Worm (Caenorhabditis elegans) whole organism, L1 larva: ENCODE measurements around the gene Y51H4A.1.

Source experiments
- C04F5.9 ChIP-seq: sonication (generic microtip); optimal IDR thresholded peaks from 2 replicates; lab custom pipeline; 2016; ENCODE audit warnings: missing genetic modification characterization, missing compliant biosample characterization
- F16B12.6 ChIP-seq: fragments of 150-350 bp; optimal IDR thresholded peaks from 2 replicates; lab custom pipeline; 2014; ENCODE audit warnings: missing biosample characterization, missing genetic modification characterization
- Y116A8C.19 ChIP-seq: sonication (generic microtip); optimal IDR thresholded peaks from 2 replicates; lab custom pipeline; 2016; ENCODE audit warnings: missing compliant biosample characterization, missing genetic modification characterization, borderline replicate concordance
- aha-1 ChIP-seq: fragments of 150-350 bp; optimal IDR thresholded peaks from 2 replicates; lab custom pipeline; 2014; ENCODE audit warnings: missing biosample characterization, missing genetic modification characterization
- alr-1 ChIP-seq: fragments of 200-800 bp; sonication (Bioruptor generic); optimal IDR thresholded peaks from 2 replicates; lab custom pipeline; 2018; ENCODE audit warnings: borderline replicate concordance, mild to moderate bottlenecking, missing genetic modification characterization, missing compliant biosample characterization
- ama-1 ChIP-seq: fragments of 150-350 bp; optimal IDR thresholded peaks from 2 replicates; lab custom pipeline; 2014
- ceh-8 ChIP-seq: fragments of 200-800 bp; sonication (Bioruptor generic); optimal IDR thresholded peaks from 2 replicates; lab custom pipeline; 2018; ENCODE audit warnings: mild to moderate bottlenecking, missing genetic modification characterization, moderate library complexity, missing compliant biosample characterization
- ceh-82 ChIP-seq, 3 experiments: fragments of 150-350 bp in 1 of 3; sonication (generic microtip) in 2 of 3; optimal IDR thresholded peaks; 2 replicates each; lab custom pipeline; 2014 to 2017; ENCODE audit warnings: missing biosample characterization in 3 of 3, missing genetic modification characterization in 3 of 3
- ceh-88 ChIP-seq: fragments of 200-800 bp; sonication (Bioruptor generic); IDR thresholded peaks from 2 replicates; pipeline ENCODE4 v1.3.6; 2022; ENCODE audit warnings: missing genetic modification characterization, missing compliant biosample characterization
- ceh-90 ChIP-seq: sonication (generic microtip); optimal IDR thresholded peaks from 2 replicates; lab custom pipeline; 2016; ENCODE audit warnings: missing genetic modification characterization, missing compliant biosample characterization
- dpl-1 ChIP-seq, 3 experiments: fragments of 150-350 bp in 2 of 3; sonication (generic microtip) in 1 of 3; optimal IDR thresholded peaks; 2 replicates each; lab custom pipeline; 2014 to 2017; ENCODE audit warnings: missing biosample characterization in 3 of 3, missing genetic modification characterization in 3 of 3, missing genetic modification reagents in 3 of 3
- dsc-1 ChIP-seq: sonication (generic microtip); optimal IDR thresholded peaks from 2 replicates; lab custom pipeline; 2016; ENCODE audit warnings: mild to moderate bottlenecking, missing genetic modification characterization, missing compliant biosample characterization
- egl-27 ChIP-seq, 2 experiments: fragments of 150-350 bp in 1 of 2; sonication (generic microtip); optimal IDR thresholded peaks; 3 replicates each; lab custom pipeline; 2017 to 2018; ENCODE audit warnings: missing biosample characterization in 2 of 2, missing genetic modification characterization in 2 of 2, missing genetic modification reagents in 2 of 2
- elt-2 ChIP-seq: sonication (generic microtip); optimal IDR thresholded peaks from 2 replicates; lab custom pipeline; 2016; ENCODE audit warnings: missing genetic modification characterization, mild to moderate bottlenecking, inconsistent platforms, missing compliant biosample characterization, missing genetic modification reagents
- elt-3 ChIP-seq, 6 experiments: fragments of 150-350 bp in 1 of 6; sonication (generic microtip); optimal IDR thresholded peaks; 2 replicates each; lab custom pipeline; 2017 to 2018; ENCODE audit warnings: missing biosample characterization in 6 of 6, missing genetic modification characterization in 6 of 6, inconsistent platforms in 1 of 6
- fkh-10 ChIP-seq: sonication (generic microtip); optimal IDR thresholded peaks from 2 replicates; lab custom pipeline; 2017; ENCODE audit warnings: missing biosample characterization, missing genetic modification reagents, missing genetic modification characterization
- fkh-4 ChIP-seq: sonication (generic microtip); optimal IDR thresholded peaks from 2 replicates; lab custom pipeline; 2016; ENCODE audit warnings: missing compliant biosample characterization, missing genetic modification characterization, borderline replicate concordance
- fos-1 ChIP-seq: fragments of 150-350 bp; optimal IDR thresholded peaks from 2 replicates; lab custom pipeline; 2014; ENCODE audit warnings: missing biosample characterization, missing genetic modification characterization
- grh-1 ChIP-seq: fragments of 200-800 bp; sonication (Bioruptor generic); IDR thresholded peaks from 2 replicates; pipeline ENCODE4 v1.3.6; 2022; ENCODE audit warnings: missing genetic modification reagents, missing genetic modification characterization, missing compliant biosample characterization
- hlh-17 ChIP-seq: fragments of 200-800 bp; sonication (Bioruptor generic); optimal IDR thresholded peaks from 2 replicates; lab custom pipeline; 2018; ENCODE audit warnings: missing genetic modification characterization, mild to moderate bottlenecking, missing compliant biosample characterization, moderate library complexity, borderline replicate concordance
- hlh-4 ChIP-seq: sonication (generic microtip); optimal IDR thresholded peaks from 2 replicates; lab custom pipeline; 2016; ENCODE audit warnings: mild to moderate bottlenecking, missing genetic modification characterization, missing compliant biosample characterization
- hpl-2 ChIP-seq: fragments of 150-350 bp; optimal IDR thresholded peaks from 2 replicates; lab custom pipeline; 2014; ENCODE audit warnings: missing biosample characterization, missing genetic modification reagents, missing genetic modification characterization
- irx-1 ChIP-seq: sonication (generic microtip); optimal IDR thresholded peaks from 2 replicates; lab custom pipeline; 2016; ENCODE audit warnings: missing genetic modification characterization, missing compliant biosample characterization
- isw-1 ChIP-seq: fragments of 200-800 bp; sonication (Bioruptor generic); IDR thresholded peaks from 2 replicates; pipeline ENCODE4 v1.3.6; 2022; ENCODE audit warnings: missing genetic modification characterization, missing compliant biosample characterization
- jun-1 ChIP-seq: fragments of 150-350 bp; optimal IDR thresholded peaks from 2 replicates; lab custom pipeline; 2014; ENCODE audit warnings: missing biosample characterization, missing genetic modification reagents, missing genetic modification characterization
- lin-14 ChIP-seq: fragments of 200-800 bp; sonication (Bioruptor generic); optimal IDR thresholded peaks from 2 replicates; lab custom pipeline; 2018; ENCODE audit warnings: mild to moderate bottlenecking, missing genetic modification characterization, moderate library complexity, missing compliant biosample characterization
- lin-15B ChIP-seq: fragments of 150-350 bp; sonication (generic microtip); optimal IDR thresholded peaks from 3 replicates; lab custom pipeline; 2014; ENCODE audit warnings: missing biosample characterization, missing genetic modification characterization
- lin-39 ChIP-seq: fragments of 150-350 bp; optimal IDR thresholded peaks from 2 replicates; lab custom pipeline; 2014; ENCODE audit warnings: missing biosample characterization, missing genetic modification reagents, missing genetic modification characterization
- lir-3 ChIP-seq: sonication (generic microtip); optimal IDR thresholded peaks from 2 replicates; lab custom pipeline; 2016; ENCODE audit warnings: mild to moderate bottlenecking, missing genetic modification characterization, moderate library complexity, missing compliant biosample characterization; ENCODE audit not compliant: poor library complexity
- lsy-2 ChIP-seq, 2 experiments: fragments of 150-350 bp; optimal IDR thresholded peaks; 2 replicates each; lab custom pipeline; 2014; ENCODE audit warnings: missing biosample characterization in 2 of 2, missing genetic modification characterization in 2 of 2
- mab-9 ChIP-seq: fragments of 200-800 bp; sonication (Bioruptor generic); IDR thresholded peaks from 2 replicates; pipeline ENCODE4 v1.3.6; 2022; ENCODE audit warnings: missing genetic modification reagents, missing genetic modification characterization, missing compliant biosample characterization
- mef-2 ChIP-seq: fragments of 150-350 bp; optimal IDR thresholded peaks from 2 replicates; lab custom pipeline; 2014; ENCODE audit warnings: missing biosample characterization, missing genetic modification characterization
- nhr-20 ChIP-seq: sonication (generic microtip); optimal IDR thresholded peaks from 2 replicates; lab custom pipeline; 2016; ENCODE audit warnings: mild to moderate bottlenecking, missing genetic modification characterization, missing compliant biosample characterization
- nhr-28 ChIP-seq: fragments of 150-350 bp; optimal IDR thresholded peaks from 2 replicates; lab custom pipeline; 2014; ENCODE audit warnings: missing biosample characterization, missing genetic modification characterization
- nhr-76 ChIP-seq: sonication (generic microtip); optimal IDR thresholded peaks from 2 replicates; lab custom pipeline; 2017; ENCODE audit warnings: missing biosample characterization, missing genetic modification characterization
- nhr-77 ChIP-seq: fragments of 150-350 bp; optimal IDR thresholded peaks from 2 replicates; lab custom pipeline; 2014; ENCODE audit warnings: missing biosample characterization, missing genetic modification characterization
- nhr-90 ChIP-seq: sonication (generic microtip); optimal IDR thresholded peaks from 2 replicates; lab custom pipeline; 2016; ENCODE audit warnings: mild to moderate bottlenecking, missing genetic modification characterization, missing compliant biosample characterization; ENCODE audit not compliant: poor library complexity
- pag-3 ChIP-seq: sonication (generic microtip); optimal IDR thresholded peaks from 2 replicates; lab custom pipeline; 2017; ENCODE audit warnings: missing genetic modification characterization, mild to moderate bottlenecking, missing compliant biosample characterization, antibody characterized with exemption, borderline replicate concordance; ENCODE audit not compliant: insufficient read depth
- pax-3 ChIP-seq: fragments of 200-800 bp; sonication (Bioruptor generic); optimal IDR thresholded peaks from 2 replicates; lab custom pipeline; 2018; ENCODE audit warnings: mild to moderate bottlenecking, missing genetic modification characterization, moderate library complexity, missing compliant biosample characterization
- skn-1 ChIP-seq: fragments of 150-350 bp; optimal IDR thresholded peaks from 2 replicates; lab custom pipeline; 2014; ENCODE audit warnings: missing biosample characterization, missing genetic modification characterization
- snpc-4 ChIP-seq: fragments of 150-350 bp; optimal IDR thresholded peaks from 2 replicates; lab custom pipeline; 2014; ENCODE audit warnings: missing biosample characterization, missing genetic modification characterization
- snu-23 ChIP-seq: sonication (generic microtip); optimal IDR thresholded peaks from 2 replicates; lab custom pipeline; 2016; ENCODE audit warnings: missing genetic modification characterization, missing compliant biosample characterization
- sox-4 ChIP-seq: sonication (generic microtip); optimal IDR thresholded peaks from 2 replicates; lab custom pipeline; 2016; ENCODE audit warnings: missing genetic modification characterization, missing compliant biosample characterization
- sptf-1 ChIP-seq: fragments of 150-350 bp; optimal IDR thresholded peaks from 2 replicates; lab custom pipeline; 2014; ENCODE audit warnings: missing biosample characterization, missing genetic modification characterization
- sup-37 ChIP-seq: fragments of 200-800 bp; sonication (Bioruptor generic); optimal IDR thresholded peaks from 2 replicates; lab custom pipeline; 2018; ENCODE audit warnings: mild to moderate bottlenecking, missing genetic modification characterization, missing compliant biosample characterization
- swsn-7 ChIP-seq: sonication (generic microtip); optimal IDR thresholded peaks from 2 replicates; lab custom pipeline; 2016; ENCODE audit warnings: missing genetic modification characterization, missing compliant biosample characterization
- tlp-1 ChIP-seq: fragments of 150-350 bp; optimal IDR thresholded peaks from 2 replicates; lab custom pipeline; 2014; ENCODE audit warnings: missing biosample characterization, missing genetic modification characterization
- unc-30 ChIP-seq: sonication (generic microtip); optimal IDR thresholded peaks from 2 replicates; lab custom pipeline; 2017; ENCODE audit warnings: missing biosample characterization, missing genetic modification characterization
- unc-62 ChIP-seq: fragments of 150-350 bp; optimal IDR thresholded peaks from 2 replicates; lab custom pipeline; 2014; ENCODE audit warnings: missing biosample characterization, missing genetic modification reagents, missing genetic modification characterization
- unc-98 ChIP-seq: fragments of 200-800 bp; sonication (Bioruptor generic); IDR thresholded peaks from 2 replicates; pipeline ENCODE4 v1.3.6; 2022; ENCODE audit warnings: missing genetic modification characterization, missing compliant biosample characterization
- vab-15 ChIP-seq: sonication (generic microtip); optimal IDR thresholded peaks from 2 replicates; lab custom pipeline; 2017; ENCODE audit warnings: missing genotype, mild to moderate bottlenecking, missing genetic modification characterization, missing compliant biosample characterization
- xbp-1 ChIP-seq: sonication (generic microtip); optimal IDR thresholded peaks from 2 replicates; lab custom pipeline; 2016; ENCODE audit warnings: missing genetic modification characterization, missing compliant biosample characterization
- zip-4 ChIP-seq: fragments of 200-800 bp; sonication (Bioruptor generic); optimal IDR thresholded peaks from 2 replicates; lab custom pipeline; 2018; ENCODE audit warnings: mild to moderate bottlenecking, missing genetic modification characterization, moderate library complexity, missing compliant biosample characterization

Gene Y51H4A.1

ce11 chrIV:16498031-16498442 lies 20.9 kb upstream of the Y51H4A.1 start:
- no peak for TF ChIP-seq sup-37
- TF ChIP-seq fkh-4 (tag; lab: Kevin White, UChicago): no peak
- no peak for TF ChIP-seq nhr-28 (tag; lab: Kevin White, UChicago)
- peak; percentile 72 for TF ChIP-seq dsc-1 (tag; lab: Kevin White, UChicago)
- no peak for TF ChIP-seq isw-1 (GFP tag; lab: Robert Waterston, UW)
- peak; percentile 36 for TF ChIP-seq fos-1 (tag; lab: Kevin White, UChicago)
- TF ChIP-seq swsn-7: peak; percentile 55
- peak; percentile 64 for TF ChIP-seq skn-1 (tag; lab: Kevin White, UChicago)
- peak; percentile 55 for TF ChIP-seq nhr-20 (tag; lab: Kevin White, UChicago)
- peak; percentile 76 for TF ChIP-seq snu-23 (GFP tag; lab: Kevin White, UChicago)
- peak in 2 of 3 experiments; percentile 5 to 68 for TF ChIP-seq ceh-82 (tag; optimal IDR thresholded peaks at IDR 0.05; lab: Kevin White, UChicago)
- no peak for TF ChIP-seq ama-1 (lab: Kevin White, UChicago)
- TF ChIP-seq vab-15 (tag; lab: Kevin White, UChicago): no peak
- TF ChIP-seq elt-3 (tag; optimal IDR thresholded peaks at IDR 0.05; lab: Kevin White, UChicago): peak in 2 of 6 experiments; percentile 6 to 13
- peak; percentile 52 for TF ChIP-seq lin-39 (tag; lab: Kevin White, UChicago)
- TF ChIP-seq ceh-90: no peak
- no peak for TF ChIP-seq mef-2 (tag; lab: Kevin White, UChicago)
- TF ChIP-seq zip-4 (GFP tag; lab: Kevin White, UChicago): no peak
- no peak for TF ChIP-seq unc-98 (GFP tag; lab: Robert Waterston, UW)
- peak; percentile 95 for TF ChIP-seq lin-14 (GFP tag; lab: Kevin White, UChicago)
- TF ChIP-seq Y116A8C.19 (tag; lab: Kevin White, UChicago): no peak
- no peak for TF ChIP-seq sox-4 (tag; lab: Kevin White, UChicago)
- no peak for TF ChIP-seq C04F5.9
- no peak for TF ChIP-seq snpc-4 (tag; lab: Kevin White, UChicago)
- TF ChIP-seq sptf-1 (tag; lab: Kevin White, UChicago): no peak
- TF ChIP-seq F16B12.6 (tag; lab: Kevin White, UChicago): no peak
- TF ChIP-seq fkh-10 (GFP tag; lab: Kevin White, UChicago): no peak
- TF ChIP-seq nhr-77: peak; percentile 31
- no peak for TF ChIP-seq jun-1 (tag; lab: Kevin White, UChicago)
- no peak for TF ChIP-seq alr-1 (tag; lab: Kevin White, UChicago)
- TF ChIP-seq irx-1 (tag; lab: Kevin White, UChicago): peak; percentile 62
- peak; percentile 29 for TF ChIP-seq pag-3 (tag; lab: Kevin White, UChicago)
- TF ChIP-seq unc-62 (GFP tag; lab: Kevin White, UChicago): no peak
- TF ChIP-seq pax-3 (tag; lab: Kevin White, UChicago): peak; percentile 43
- TF ChIP-seq elt-2: no peak
- no peak for TF ChIP-seq mab-9 (GFP tag; lab: Robert Waterston, UW)
- TF ChIP-seq hpl-2: no peak
- no peak for TF ChIP-seq hlh-4 (tag; lab: Kevin White, UChicago)
- TF ChIP-seq tlp-1 (tag; lab: Kevin White, UChicago): no peak
- TF ChIP-seq lin-15B (tag; lab: Kevin White, UChicago): no peak
- no peak for TF ChIP-seq unc-30 (tag; lab: Kevin White, UChicago)
- no peak for TF ChIP-seq aha-1 (tag; lab: Kevin White, UChicago)
- TF ChIP-seq ceh-88 (GFP tag; lab: Robert Waterston, UW): no peak
- no peak for TF ChIP-seq lir-3
- peak; percentile 40 to 70 for TF ChIP-seq lsy-2 (tag; optimal IDR thresholded peaks at IDR 0.05; lab: Kevin White, UChicago)
- peak; percentile 1 for TF ChIP-seq ceh-8
- no peak for TF ChIP-seq nhr-76
- TF ChIP-seq xbp-1: peak; percentile 15
- TF ChIP-seq egl-27 (tag; optimal IDR thresholded peaks at IDR 0.05; lab: Kevin White, UChicago): peak in 1 of 2 experiments; percentile 15
- peak; percentile 36 for TF ChIP-seq nhr-90 (tag; lab: Kevin White, UChicago)
- no peak for TF ChIP-seq grh-1 (GFP tag; lab: Robert Waterston, UW)
- TF ChIP-seq hlh-17 (GFP tag; lab: Kevin White, UChicago): no peak
- peak; percentile 30 to 59 (median 47) for TF ChIP-seq dpl-1 (GFP tag; optimal IDR thresholded peaks at IDR 0.05; lab: Kevin White, UChicago)
